Worm (Caenorhabditis elegans): ENCODE data around the gene aak-1.

aak-1 gene

ce11 chrIII:8739126-8739525, 21.8 kb downstream of the aak-1 start (continued):
- peak; percentile 62 for TF ChIP-seq T20F7.1 (GFP tag; optimal IDR thresholded peaks at IDR 0.05)
- TF ChIP-seq dve-1 (tag; optimal IDR thresholded peaks at IDR 0.05; ENCODE audit: insufficient read depth), result peak; percentile 95

- TF ChIP-seq hmg-1.1 (GFP tag; IDR thresholded peaks at IDR 0.05) (no peak), snpc-1.2 (GFP tag; IDR thresholded peaks at IDR 0.05) (no peak), nhr-25 (tag; optimal IDR thresholded peaks at IDR 0.05; ENCODE audit: borderline replicate concordance, insufficient read depth) (no peak), T26A8.4 (GFP tag; IDR thresholded peaks at IDR 0.05) (no peak)
Observed at ce11 chrIII:8738289-8738688, 22.6 kb downstream of the aak-1 start.

DNA sequence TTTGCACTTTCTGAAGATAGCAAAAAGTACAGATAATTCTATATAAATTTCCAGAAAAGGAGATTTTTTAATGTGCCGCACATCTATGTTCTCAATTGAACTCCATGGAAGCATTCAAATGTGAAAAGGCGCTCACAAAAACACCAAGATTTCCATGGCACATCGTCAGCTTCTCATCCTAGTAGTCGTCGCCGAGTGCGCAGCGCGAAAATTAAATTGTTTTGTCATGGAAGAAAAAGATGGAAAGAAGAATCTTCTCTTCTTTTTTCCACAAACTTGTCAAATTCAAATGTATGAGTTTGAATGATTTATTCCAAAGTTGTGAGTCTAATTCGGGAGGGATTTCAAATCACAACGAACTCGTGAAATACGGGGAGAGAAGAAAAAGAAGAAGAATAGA, 23.5 kb downstream of the aak-1 start:
- TF ChIP-seq cey-2 (tag; optimal IDR thresholded peaks at IDR 0.05; ENCODE audit: borderline replicate concordance, insufficient read depth), result no peak
- TF ChIP-seq fkh-10 (GFP tag; optimal IDR thresholded peaks at IDR 0.05), result peak; percentile 31

DNA sequence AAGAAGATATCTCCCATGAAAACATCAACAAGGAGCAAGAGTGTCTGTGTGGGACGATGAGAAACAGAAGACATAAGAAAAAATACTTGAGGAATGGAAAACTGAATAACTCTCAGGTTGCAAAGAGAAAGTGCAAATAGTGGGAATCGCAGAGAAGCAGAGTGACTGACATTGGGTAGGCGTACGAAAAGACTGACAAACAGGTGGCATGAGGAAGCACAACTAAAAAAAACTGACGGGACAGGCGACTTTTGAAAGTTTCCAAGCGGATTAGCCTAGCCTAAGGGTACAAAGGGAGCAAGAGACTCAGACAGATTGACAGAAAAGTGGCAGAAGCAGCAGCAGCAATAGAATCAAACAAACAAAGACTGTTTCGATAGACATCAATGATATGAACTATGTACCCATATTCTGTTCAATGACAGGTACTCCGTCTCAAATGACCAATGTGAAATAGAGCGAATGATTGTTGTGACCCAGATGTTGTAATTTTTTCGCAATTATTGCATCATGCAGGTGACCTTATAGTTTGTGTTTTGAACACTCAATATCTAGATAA, 26.5 kb downstream of the aak-1 start:
- TF ChIP-seq jun-1 (tag; optimal IDR thresholded peaks at IDR 0.05), result no peak
- TF ChIP-seq dpl-1 (GFP tag; optimal IDR thresholded peaks at IDR 0.05), result no peak
- no peak for TF ChIP-seq nhr-42 (GFP tag; IDR thresholded peaks at IDR 0.05)
- peak; percentile 7 for TF ChIP-seq lin-13 (GFP tag; optimal IDR thresholded peaks at IDR 0.05)
- TF ChIP-seq dve-1 (tag; optimal IDR thresholded peaks at IDR 0.05; ENCODE audit: insufficient read depth), result peak; percentile 47
- peak; percentile 87 for TF ChIP-seq aha-1 (tag)
- TF ChIP-seq mxl-3 (GFP tag; optimal IDR thresholded peaks at IDR 0.05), result peak; percentile 65
- TF ChIP-seq dmd-6 (GFP tag; IDR thresholded peaks at IDR 0.05), result peak; percentile 79
- TF ChIP-seq zip-2 (tag; optimal IDR thresholded peaks at IDR 0.05), result no peak
- TF ChIP-seq mdl-1 (tag; optimal IDR thresholded peaks at IDR 0.05), result peak in 1 of 2 experiments; percentile 40
- no peak for TF ChIP-seq cey-2 (tag; optimal IDR thresholded peaks at IDR 0.05; ENCODE audit: borderline replicate concordance, insufficient read depth)
- 0 out of 2 replicates have a peak, but pooled peaks have one; percentile 67 for TF ChIP-seq saeg-2 (GFP tag; IDR thresholded peaks at IDR 0.05)
- peak in 1 of 2 experiments; percentile 82 for TF ChIP-seq unc-62 (GFP tag; optimal IDR thresholded peaks at IDR 0.05 in 1 of 2)
- no peak for TF ChIP-seq unc-62 (tag; optimal IDR thresholded peaks at IDR 0.05)
- TF ChIP-seq daf-16 (GFP tag; optimal IDR thresholded peaks at IDR 0.05), result peak; percentile 12 to 92
- TF ChIP-seq daf-16 (tag; optimal IDR thresholded peaks at IDR 0.05), result peak; percentile 27
- peak; percentile 41 for TF ChIP-seq mep-1 (tag; optimal IDR thresholded peaks at IDR 0.05)
- TF ChIP-seq pha-4 (GFP tag; IDR thresholded peaks at IDR 0.05), result no peak
- TF ChIP-seq pha-4 (tag; optimal IDR thresholded peaks at IDR 0.05), result peak; percentile 11
- TF ChIP-seq rbr-2 (tag; optimal IDR thresholded peaks at IDR 0.05), result peak; percentile 24
- TF ChIP-seq hlh-30 (tag; optimal IDR thresholded peaks at IDR 0.05; ENCODE audit: insufficient read depth), result peak; percentile 78
- no peak for TF ChIP-seq zfp-3 (GFP tag; conservative IDR thresholded peaks at IDR 0.05)
- TF ChIP-seq vab-7 (GFP tag; IDR thresholded peaks at IDR 0.05), result 0 out of 2 replicates have a peak, but pooled peaks have one; percentile 19
- TF ChIP-seq ctbp-1 (GFP tag; IDR thresholded peaks at IDR 0.05), result no peak
- TF ChIP-seq ztf-7 (tag; optimal IDR thresholded peaks at IDR 0.05), result peak; percentile 79
- TF ChIP-seq tra-1 (GFP tag; IDR thresholded peaks at IDR 0.05), result peak; percentile 63; the same call in 1 of the 2 replicates
- TF ChIP-seq lin-15B (tag; optimal IDR thresholded peaks at IDR 0.05), result no peak
- TF ChIP-seq nhr-77 (tag; optimal IDR thresholded peaks at IDR 0.05), result no peak
- no peak for TF ChIP-seq lin-1 (GFP tag; IDR thresholded peaks at IDR 0.05)
- no peak for TF ChIP-seq zfp-2 (tag; optimal IDR thresholded peaks at IDR 0.05)
- TF ChIP-seq gei-8 (GFP tag; optimal IDR thresholded peaks at IDR 0.05), result peak; percentile 5
- no peak for TF ChIP-seq daf-8 (GFP tag; IDR thresholded peaks at IDR 0.05)
- peak; percentile 14 for TF ChIP-seq nhr-11 (tag; optimal IDR thresholded peaks at IDR 0.05)
- TF ChIP-seq mxl-2 (GFP tag; conservative IDR thresholded peaks at IDR 0.05), result no peak
- peak; percentile 52 for TF ChIP-seq nhr-28 (tag; optimal IDR thresholded peaks at IDR 0.05)
- TF ChIP-seq nhr-25 (tag; optimal IDR thresholded peaks at IDR 0.05; ENCODE audit: borderline replicate concordance, insufficient read depth), result peak; percentile 36
- TF ChIP-seq T20F7.1 (GFP tag; optimal IDR thresholded peaks at IDR 0.05), result peak; percentile 10
- TF ChIP-seq nhr-48 (tag; optimal IDR thresholded peaks at IDR 0.05), result peak; percentile 66
- peak; percentile 86 for TF ChIP-seq hlh-11 (tag; optimal IDR thresholded peaks at IDR 0.05)
- TF ChIP-seq hif-1 (tag; optimal IDR thresholded peaks at IDR 0.05), result peak in 1 of 2 experiments; percentile 34

Data from whole organism, L4 larva.